Worm (Caenorhabditis elegans) whole organism, L1 larva: ENCODE data around the gene srm-4.

Experiments
- C16A3.4 ChIP-seq: fragments of 150-350 bp; optimal IDR thresholded peaks from 2 replicates; lab custom pipeline; 2014; ENCODE audit warnings: missing biosample characterization, missing genetic modification characterization
- Y116A8C.19 ChIP-seq: sonication (generic microtip); optimal IDR thresholded peaks from 2 replicates; lab custom pipeline; 2016; ENCODE audit warnings: missing compliant biosample characterization, missing genetic modification characterization, borderline replicate concordance
- aha-1 ChIP-seq: fragments of 150-350 bp; optimal IDR thresholded peaks from 2 replicates; lab custom pipeline; 2014; ENCODE audit warnings: missing biosample characterization, missing genetic modification characterization
- aly-2 ChIP-seq: fragments of 150-350 bp; optimal IDR thresholded peaks from 2 replicates; lab custom pipeline; 2014; ENCODE audit warnings: missing biosample characterization, missing genetic modification characterization
- blmp-1 ChIP-seq: fragments of 150-350 bp; optimal IDR thresholded peaks from 2 replicates; lab custom pipeline; 2014; ENCODE audit warnings: missing biosample characterization, missing genetic modification characterization
- ceh-63 ChIP-seq: fragments of 200-800 bp; sonication (Bioruptor generic); optimal IDR thresholded peaks from 2 replicates; lab custom pipeline; 2018; ENCODE audit warnings: mild to moderate bottlenecking, missing genetic modification characterization, missing compliant biosample characterization
- ceh-82 ChIP-seq, 3 experiments: fragments of 150-350 bp in 1 of 3; sonication (generic microtip) in 2 of 3; optimal IDR thresholded peaks; 2 replicates each; lab custom pipeline; 2014 to 2017; ENCODE audit warnings: missing biosample characterization in 3 of 3, missing genetic modification characterization in 3 of 3
- ceh-88 ChIP-seq: fragments of 200-800 bp; sonication (Bioruptor generic); IDR thresholded peaks from 2 replicates; pipeline ENCODE4 v1.3.6; 2022; ENCODE audit warnings: missing genetic modification characterization, missing compliant biosample characterization
- ces-1 ChIP-seq: fragments of 150-350 bp; optimal IDR thresholded peaks from 2 replicates; lab custom pipeline; 2014; ENCODE audit warnings: missing biosample characterization, missing genetic modification reagents, missing genetic modification characterization
- dpl-1 ChIP-seq, 3 experiments: fragments of 150-350 bp in 2 of 3; sonication (generic microtip) in 1 of 3; optimal IDR thresholded peaks; 2 replicates each; lab custom pipeline; 2014 to 2017; ENCODE audit warnings: missing biosample characterization in 3 of 3, missing genetic modification characterization in 3 of 3, missing genetic modification reagents in 3 of 3
- efl-1 ChIP-seq, 4 experiments: fragments of 150-350 bp; optimal IDR thresholded peaks in 3 of 4; peaks in 1 of 4; 1 replicate in 1 of 4; 2 replicates in 3 of 4; lab custom pipeline; 2014; ENCODE audit warnings: missing biosample characterization in 2 of 4, missing genetic modification characterization in 2 of 4, missing genetic modification reagents in 2 of 4
- efl-3 ChIP-seq: fragments of 200-800 bp; sonication (Bioruptor generic); optimal IDR thresholded peaks from 2 replicates; lab custom pipeline; 2018; ENCODE audit warnings: mild to moderate bottlenecking, missing genetic modification characterization, missing compliant biosample characterization
- egl-13 ChIP-seq: sonication (generic microtip); optimal IDR thresholded peaks from 2 replicates; lab custom pipeline; 2016; ENCODE audit warnings: missing genotype, missing genetic modification reagents, missing genetic modification characterization, missing compliant biosample characterization
- egl-27 ChIP-seq, 2 experiments: fragments of 150-350 bp in 1 of 2; sonication (generic microtip); optimal IDR thresholded peaks; 3 replicates each; lab custom pipeline; 2017 to 2018; ENCODE audit warnings: missing biosample characterization in 2 of 2, missing genetic modification characterization in 2 of 2, missing genetic modification reagents in 2 of 2
- elt-3 ChIP-seq, 6 experiments: fragments of 150-350 bp in 1 of 6; sonication (generic microtip); optimal IDR thresholded peaks; 2 replicates each; lab custom pipeline; 2017 to 2018; ENCODE audit warnings: missing biosample characterization in 6 of 6, missing genetic modification characterization in 6 of 6, inconsistent platforms in 1 of 6
- fkh-10 ChIP-seq: sonication (generic microtip); optimal IDR thresholded peaks from 2 replicates; lab custom pipeline; 2017; ENCODE audit warnings: missing biosample characterization, missing genetic modification reagents, missing genetic modification characterization
- fkh-8 ChIP-seq: sonication (generic microtip); optimal IDR thresholded peaks from 2 replicates; lab custom pipeline; 2016; ENCODE audit warnings: mild to moderate bottlenecking, missing genetic modification characterization, missing compliant biosample characterization
- fos-1 ChIP-seq: fragments of 150-350 bp; optimal IDR thresholded peaks from 2 replicates; lab custom pipeline; 2014; ENCODE audit warnings: missing biosample characterization, missing genetic modification characterization
- grh-1 ChIP-seq: fragments of 200-800 bp; sonication (Bioruptor generic); IDR thresholded peaks from 2 replicates; pipeline ENCODE4 v1.3.6; 2022; ENCODE audit warnings: missing genetic modification reagents, missing genetic modification characterization, missing compliant biosample characterization
- hlh-4 ChIP-seq: sonication (generic microtip); optimal IDR thresholded peaks from 2 replicates; lab custom pipeline; 2016; ENCODE audit warnings: mild to moderate bottlenecking, missing genetic modification characterization, missing compliant biosample characterization
- hpl-2 ChIP-seq: fragments of 150-350 bp; optimal IDR thresholded peaks from 2 replicates; lab custom pipeline; 2014; ENCODE audit warnings: missing biosample characterization, missing genetic modification reagents, missing genetic modification characterization
- lin-35 ChIP-seq, 2 experiments: fragments of 150-350 bp; optimal IDR thresholded peaks; 2 replicates each; lab custom pipeline; 2014; ENCODE audit warnings: missing biosample characterization in 2 of 2, missing genetic modification characterization in 2 of 2, missing genetic modification reagents in 2 of 2
- lir-3 ChIP-seq: sonication (generic microtip); optimal IDR thresholded peaks from 2 replicates; lab custom pipeline; 2016; ENCODE audit warnings: mild to moderate bottlenecking, missing genetic modification characterization, moderate library complexity, missing compliant biosample characterization; ENCODE audit not compliant: poor library complexity
- lsy-2 ChIP-seq, 2 experiments: fragments of 150-350 bp; optimal IDR thresholded peaks; 2 replicates each; lab custom pipeline; 2014; ENCODE audit warnings: missing biosample characterization in 2 of 2, missing genetic modification characterization in 2 of 2
- mdl-1 ChIP-seq, 2 experiments: fragments of 150-350 bp; optimal IDR thresholded peaks; 2 replicates each; lab custom pipeline; 2014 to 2017; ENCODE audit warnings: missing biosample characterization in 2 of 2, missing genetic modification characterization in 2 of 2, inconsistent platforms in 1 of 2
- mef-2 ChIP-seq: fragments of 150-350 bp; optimal IDR thresholded peaks from 2 replicates; lab custom pipeline; 2014; ENCODE audit warnings: missing biosample characterization, missing genetic modification characterization
- nhr-19 ChIP-seq: fragments of 200-800 bp; sonication (Bioruptor generic); conservative IDR thresholded peaks from 2 replicates; pipeline ENCODE4 v1.3.6; 2022; ENCODE audit warnings: missing genetic modification characterization, missing compliant biosample characterization
- nhr-20 ChIP-seq: sonication (generic microtip); optimal IDR thresholded peaks from 2 replicates; lab custom pipeline; 2016; ENCODE audit warnings: mild to moderate bottlenecking, missing genetic modification characterization, missing compliant biosample characterization
- nhr-237 ChIP-seq: fragments of 150-350 bp; optimal IDR thresholded peaks from 2 replicates; lab custom pipeline; 2014; ENCODE audit warnings: missing biosample characterization, missing genetic modification characterization
- nhr-28 ChIP-seq: fragments of 150-350 bp; optimal IDR thresholded peaks from 2 replicates; lab custom pipeline; 2014; ENCODE audit warnings: missing biosample characterization, missing genetic modification characterization
- nhr-47 ChIP-seq: sonication (generic microtip); optimal IDR thresholded peaks from 2 replicates; lab custom pipeline; 2016; ENCODE audit warnings: mild to moderate bottlenecking, missing genetic modification characterization, moderate library complexity, missing compliant biosample characterization
- nhr-71 ChIP-seq: sonication (generic microtip); optimal IDR thresholded peaks from 2 replicates; lab custom pipeline; 2016; ENCODE audit warnings: mild to moderate bottlenecking, missing genetic modification characterization, moderate library complexity, missing compliant biosample characterization
- nhr-76 ChIP-seq: sonication (generic microtip); optimal IDR thresholded peaks from 2 replicates; lab custom pipeline; 2017; ENCODE audit warnings: missing biosample characterization, missing genetic modification characterization
- nhr-77 ChIP-seq: fragments of 150-350 bp; optimal IDR thresholded peaks from 2 replicates; lab custom pipeline; 2014; ENCODE audit warnings: missing biosample characterization, missing genetic modification characterization
- nhr-84 ChIP-seq: sonication (generic microtip); optimal IDR thresholded peaks from 2 replicates; lab custom pipeline; 2017; ENCODE audit warnings: missing biosample characterization, missing genetic modification characterization
- pag-3 ChIP-seq: sonication (generic microtip); optimal IDR thresholded peaks from 2 replicates; lab custom pipeline; 2017; ENCODE audit warnings: missing genetic modification characterization, mild to moderate bottlenecking, missing compliant biosample characterization, antibody characterized with exemption, borderline replicate concordance; ENCODE audit not compliant: insufficient read depth
- pax-3 ChIP-seq: fragments of 200-800 bp; sonication (Bioruptor generic); optimal IDR thresholded peaks from 2 replicates; lab custom pipeline; 2018; ENCODE audit warnings: mild to moderate bottlenecking, missing genetic modification characterization, moderate library complexity, missing compliant biosample characterization
- pqm-1 ChIP-seq: sonication (generic microtip); optimal IDR thresholded peaks from 3 replicates; lab custom pipeline; 2017; ENCODE audit warnings: missing biosample characterization, missing genetic modification characterization
- rnt-1 ChIP-seq: sonication (generic microtip); optimal IDR thresholded peaks from 2 replicates; lab custom pipeline; 2016; ENCODE audit warnings: mild to moderate bottlenecking, missing genetic modification characterization, moderate library complexity, missing compliant biosample characterization
- snpc-4 ChIP-seq: fragments of 150-350 bp; optimal IDR thresholded peaks from 2 replicates; lab custom pipeline; 2014; ENCODE audit warnings: missing biosample characterization, missing genetic modification characterization
- snu-23 ChIP-seq: sonication (generic microtip); optimal IDR thresholded peaks from 2 replicates; lab custom pipeline; 2016; ENCODE audit warnings: missing genetic modification characterization, missing compliant biosample characterization
- sox-4 ChIP-seq: sonication (generic microtip); optimal IDR thresholded peaks from 2 replicates; lab custom pipeline; 2016; ENCODE audit warnings: missing genetic modification characterization, missing compliant biosample characterization
- swsn-7 ChIP-seq: sonication (generic microtip); optimal IDR thresholded peaks from 2 replicates; lab custom pipeline; 2016; ENCODE audit warnings: missing genetic modification characterization, missing compliant biosample characterization
- tlp-1 ChIP-seq: fragments of 150-350 bp; optimal IDR thresholded peaks from 2 replicates; lab custom pipeline; 2014; ENCODE audit warnings: missing biosample characterization, missing genetic modification characterization
- unc-130 ChIP-seq: fragments of 150-350 bp; optimal IDR thresholded peaks from 2 replicates; lab custom pipeline; 2017; ENCODE audit warnings: missing biosample characterization, missing genetic modification characterization, inconsistent platforms
- unc-30 ChIP-seq: sonication (generic microtip); optimal IDR thresholded peaks from 2 replicates; lab custom pipeline; 2017; ENCODE audit warnings: missing biosample characterization, missing genetic modification characterization
- unc-98 ChIP-seq: fragments of 200-800 bp; sonication (Bioruptor generic); IDR thresholded peaks from 2 replicates; pipeline ENCODE4 v1.3.6; 2022; ENCODE audit warnings: missing genetic modification characterization, missing compliant biosample characterization
- zip-4 ChIP-seq: fragments of 200-800 bp; sonication (Bioruptor generic); optimal IDR thresholded peaks from 2 replicates; lab custom pipeline; 2018; ENCODE audit warnings: mild to moderate bottlenecking, missing genetic modification characterization, moderate library complexity, missing compliant biosample characterization
- ztf-4 ChIP-seq: fragments of 150-350 bp; optimal IDR thresholded peaks from 2 replicates; lab custom pipeline; 2014; ENCODE audit warnings: missing biosample characterization, missing genetic modification characterization

Gene srm-4

DNA sequence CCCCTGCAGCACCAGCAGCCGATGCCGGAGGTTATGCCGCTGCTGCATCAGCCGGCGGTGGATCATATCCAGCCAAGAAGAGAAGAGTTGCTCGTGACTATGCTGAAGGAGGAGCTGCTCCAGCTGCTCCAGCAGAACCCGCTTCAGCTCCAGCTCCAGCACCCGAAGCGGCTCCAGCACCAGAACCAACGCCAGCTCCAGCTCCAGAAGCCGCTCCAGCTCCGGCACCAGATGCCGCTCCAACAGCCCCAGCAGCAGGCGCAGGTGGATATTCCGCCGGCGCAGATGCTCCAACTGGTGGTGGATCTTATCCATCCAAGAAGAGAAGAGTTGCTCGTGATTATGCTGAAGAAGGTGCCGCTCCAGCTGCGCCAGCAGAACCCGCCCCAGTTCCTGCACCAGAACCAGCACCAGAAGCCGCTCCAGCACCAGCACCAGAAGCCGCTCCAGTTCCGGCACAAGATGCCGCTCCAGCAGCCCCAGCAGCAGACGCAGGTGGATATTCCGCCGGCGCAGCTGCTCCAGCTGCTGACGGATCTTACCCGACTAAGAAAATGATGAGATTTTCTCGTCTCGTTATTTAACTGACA is 12.4 kb upstream of the srm-4 start:
- TF ChIP-seq efl-1 (optimal IDR thresholded peaks at IDR 0.05; lab: Kevin White, UChicago) = no peak
- peak in 1 of 2 experiments; percentile 61 for TF ChIP-seq efl-1 (GFP tag; optimal IDR thresholded peaks at IDR 0.05 in 1 of 2; lab: Kevin White, UChicago)
- TF ChIP-seq mdl-1 (tag; optimal IDR thresholded peaks at IDR 0.05; lab: Kevin White, UChicago) = no peak
- TF ChIP-seq snu-23 = no peak

DNA sequence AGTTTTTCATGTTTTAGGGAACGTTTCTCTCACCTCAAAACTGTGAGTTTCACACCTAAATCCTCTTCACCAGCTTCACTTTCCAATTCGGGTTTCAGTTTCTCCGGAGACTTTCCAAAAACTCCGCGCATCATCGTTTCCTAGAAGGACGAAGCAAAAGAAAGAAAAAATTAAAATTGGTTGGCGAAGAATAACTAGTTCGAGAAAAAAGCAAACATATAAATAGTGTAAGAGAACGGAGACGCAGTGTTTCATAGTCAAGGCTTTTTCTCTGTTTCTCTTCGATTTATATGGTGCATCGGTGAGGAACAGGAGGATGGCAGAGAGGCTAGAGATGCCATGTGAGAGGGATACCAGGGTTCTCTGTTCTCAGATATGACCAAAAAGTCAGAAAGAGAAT is 10.5 kb upstream of the srm-4 start, which contains the start of gene F47B8.3:
Gene F47B8.3, minus strand, starts transcription at position 261 of the 400 bp plus-strand sequence.
- TF ChIP-seq hpl-2 (GFP tag; lab: Kevin White, UChicago) = no peak
- no peak for TF ChIP-seq ztf-4
- no peak for TF ChIP-seq egl-13 (tag; lab: Kevin White, UChicago)
- no peak for TF ChIP-seq tlp-1 (tag; lab: Kevin White, UChicago)
- TF ChIP-seq fos-1 (tag; lab: Kevin White, UChicago) = peak; percentile 22
- peak; percentile 68 for TF ChIP-seq snu-23
- TF ChIP-seq efl-1 (optimal IDR thresholded peaks at IDR 0.05; lab: Kevin White, UChicago) = peak; percentile 61 to 82
- peak; percentile 37 to 60 for TF ChIP-seq efl-1 (GFP tag; optimal IDR thresholded peaks at IDR 0.05 in 1 of 2; lab: Kevin White, UChicago)
- no peak for TF ChIP-seq efl-3
- peak; percentile 40 for TF ChIP-seq swsn-7 (tag; lab: Kevin White, UChicago)
- peak; percentile 47 for TF ChIP-seq rnt-1 (tag; lab: Kevin White, UChicago)
- TF ChIP-seq lsy-2 (tag; optimal IDR thresholded peaks at IDR 0.05; lab: Kevin White, UChicago) = peak; percentile 19 to 60
- no peak for TF ChIP-seq aly-2 (tag; lab: Kevin White, UChicago)
- TF ChIP-seq elt-3 (tag; optimal IDR thresholded peaks at IDR 0.05; lab: Kevin White, UChicago) = no peak
- no peak for TF ChIP-seq nhr-76
- TF ChIP-seq ceh-82 (tag; optimal IDR thresholded peaks at IDR 0.05; lab: Kevin White, UChicago) = peak in 2 of 3 experiments; percentile 17 to 19
- no peak for TF ChIP-seq grh-1
- no peak for TF ChIP-seq fkh-10 (GFP tag; lab: Kevin White, UChicago)
- TF ChIP-seq aha-1 (tag; lab: Kevin White, UChicago) = no peak
- peak; percentile 52 to 57 for TF ChIP-seq lin-35 (GFP tag; optimal IDR thresholded peaks at IDR 0.05; lab: Kevin White, UChicago)
- no peak for TF ChIP-seq hlh-4
- TF ChIP-seq nhr-71 (tag; lab: Kevin White, UChicago) = peak; percentile 62
- no peak for TF ChIP-seq nhr-237 (tag; lab: Kevin White, UChicago)
- no peak for TF ChIP-seq Y116A8C.19 (tag; lab: Kevin White, UChicago)
- TF ChIP-seq pqm-1 (tag; lab: Kevin White, UChicago) = no peak
- TF ChIP-seq nhr-47 (tag; lab: Kevin White, UChicago) = peak; percentile 51
- no peak for TF ChIP-seq unc-30 (tag; lab: Kevin White, UChicago)
- TF ChIP-seq dpl-1 (GFP tag; optimal IDR thresholded peaks at IDR 0.05; lab: Kevin White, UChicago) = peak; percentile 20 to 43 (median 23)
- TF ChIP-seq ceh-63 (GFP tag; lab: Kevin White, UChicago) = no peak
- TF ChIP-seq nhr-77 (tag; lab: Kevin White, UChicago) = no peak
- peak; percentile 93 for TF ChIP-seq pag-3 (tag; lab: Kevin White, UChicago)
- peak; percentile 53 for TF ChIP-seq nhr-20 (tag; lab: Kevin White, UChicago)
- no peak for TF ChIP-seq nhr-28
- no peak for TF ChIP-seq mef-2 (tag; lab: Kevin White, UChicago)
- TF ChIP-seq unc-130 (tag; lab: Kevin White, UChicago) = no peak
- TF ChIP-seq lir-3 (tag; lab: Kevin White, UChicago) = peak; percentile 9
- TF ChIP-seq nhr-19 (GFP tag; lab: Robert Waterston, UW) = peak; percentile 20; the same call in 1 of the 2 replicates
- TF ChIP-seq sox-4 (tag; lab: Kevin White, UChicago) = no peak
- peak; percentile 50 for TF ChIP-seq blmp-1 (tag; lab: Kevin White, UChicago)
- TF ChIP-seq pax-3 (tag; lab: Kevin White, UChicago) = no peak
- no peak for TF ChIP-seq ceh-88 (GFP tag; lab: Robert Waterston, UW)
- no peak for TF ChIP-seq egl-27 (tag; optimal IDR thresholded peaks at IDR 0.05; lab: Kevin White, UChicago)
- no peak for TF ChIP-seq ces-1 (GFP tag; lab: Kevin White, UChicago)
- TF ChIP-seq zip-4 (GFP tag; lab: Kevin White, UChicago) = no peak
- no peak for TF ChIP-seq unc-98
- TF ChIP-seq C16A3.4 (tag; lab: Kevin White, UChicago) = no peak
- peak; percentile 55 for TF ChIP-seq snpc-4 (tag; lab: Kevin White, UChicago)
- no peak for TF ChIP-seq nhr-84
- TF ChIP-seq fkh-8 = peak; percentile 85
